Fruit fly (Drosophila melanogaster): ENCODE data around the gene pon.

DNA sequence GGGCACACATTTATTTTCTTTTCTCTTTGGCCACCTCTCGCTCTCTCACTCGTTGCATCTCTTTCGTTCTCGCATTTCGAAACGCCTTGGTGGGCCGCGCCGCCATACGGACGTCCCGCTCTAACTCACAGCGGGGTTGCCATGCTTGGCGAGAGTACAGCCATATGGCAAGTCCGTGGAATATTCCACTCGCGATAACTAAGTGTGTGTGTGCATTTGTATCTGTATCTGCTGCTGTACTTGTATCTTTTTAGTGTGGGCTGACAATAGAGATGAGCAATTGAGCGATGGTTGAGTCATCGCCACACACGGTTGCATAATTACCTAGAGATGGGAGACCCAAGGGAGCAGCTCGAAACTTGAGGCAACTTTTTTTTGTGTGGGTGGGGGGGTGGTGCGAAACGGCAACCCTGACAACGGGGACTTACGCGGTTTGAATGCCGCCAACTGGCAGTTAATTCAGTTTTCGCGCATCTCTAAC is 48.4 kb downstream of the pon start:
- peak; percentile 79 for TF ChIP-seq CG34406 (GFP tag; optimal IDR thresholded peaks at IDR 0.05)
- TF ChIP-seq dsx (GFP tag; optimal IDR thresholded peaks at IDR 0.05; ENCODE audit: poor library complexity, severe bottlenecking) = peak; percentile 69
- TF ChIP-seq CG6792 (GFP tag; optimal IDR thresholded peaks at IDR 0.05) = peak; percentile 80
- TF ChIP-seq CG1621 (tag; optimal IDR thresholded peaks at IDR 0.05) = peak; percentile 74
- TF ChIP-seq spab (GFP tag; optimal IDR thresholded peaks at IDR 0.05) = peak; percentile 17
- peak; percentile 91 for TF ChIP-seq lz (GFP tag; optimal IDR thresholded peaks at IDR 0.05)
- TF ChIP-seq CG15336 (GFP tag; IDR thresholded peaks at IDR 0.05) = peak; percentile 73
- peak; percentile 67 for TF ChIP-seq CG6854 (GFP tag; optimal IDR thresholded peaks at IDR 0.05)
- peak; percentile 82 for TF ChIP-seq Ets21C (GFP tag; optimal IDR thresholded peaks at IDR 0.05)
- peak; percentile 87 for TF ChIP-seq Smox (GFP tag; optimal IDR thresholded peaks at IDR 0.05)
- TF ChIP-seq OdsH (GFP tag; optimal IDR thresholded peaks at IDR 0.05) = peak; percentile 84
- peak; percentile 63 for TF ChIP-seq Lpt (GFP tag; optimal IDR thresholded peaks at IDR 0.05)
- TF ChIP-seq CG10631 (GFP tag; optimal IDR thresholded peaks at IDR 0.05) = peak; percentile 80
- peak; percentile 54 for TF ChIP-seq Blimp-1 (GFP tag; optimal IDR thresholded peaks at IDR 0.05)

Data from whole organism, prepupa.